Fruit fly (Drosophila melanogaster) Kc167 (cell line): ENCODE results near the gene CG15561.

Source experiments
- Myc ChIP-seq: fragments of >200 bp; optimal IDR thresholded peaks from 2 replicates; lab custom pipeline; 2017; ENCODE audit warnings: missing external identifiers
- Sin3A ChIP-seq: fragments of >200 bp; optimal IDR thresholded peaks from 2 replicates; lab custom pipeline; 2018; ENCODE audit warnings: missing external identifiers
- h ChIP-seq: fragments of >200 bp; optimal IDR thresholded peaks from 3 replicates; lab custom pipeline; 2018; ENCODE audit warnings: missing external identifiers
- insv ChIP-seq: fragments of >200 bp; optimal IDR thresholded peaks from 3 replicates; lab custom pipeline; 2018; ENCODE audit warnings: missing external identifiers
- psq ChIP-seq: fragments of >200 bp; optimal IDR thresholded peaks from 2 replicates; lab custom pipeline; 2017; ENCODE audit warnings: missing external identifiers
- ttk ChIP-seq: sonication (Bioruptor generic); optimal IDR thresholded peaks from 2 replicates; lab custom pipeline; 2017; ENCODE audit warnings: missing external identifiers

DNA sequence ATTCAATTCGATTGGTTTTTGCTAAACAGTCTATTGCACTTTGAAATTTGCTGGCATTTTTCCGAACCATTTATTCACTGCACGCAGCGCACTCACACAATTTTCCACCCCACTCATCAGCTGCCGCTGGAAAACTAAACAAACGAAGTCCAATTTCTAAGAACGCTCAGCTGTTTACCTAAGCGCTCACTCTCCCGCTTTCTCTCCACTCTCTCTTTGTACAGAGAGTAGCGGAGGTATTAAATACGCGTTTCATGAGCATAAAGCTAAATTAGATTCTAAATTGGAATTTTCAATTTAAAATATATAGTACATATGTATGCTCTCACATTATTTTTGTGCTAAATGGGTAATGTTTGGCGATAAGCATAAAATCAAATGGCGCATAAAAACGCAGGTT lies 46.8 kb downstream of the CG15561 start, which contains the start of gene stops:
- no peak for TF ChIP-seq Sin3A (lab: Kevin White, UChicago)
- TF ChIP-seq psq (lab: Kevin White, UChicago): no peak
- TF ChIP-seq h: no peak
- no peak for TF ChIP-seq Myc (lab: Kevin White, UChicago)
- no peak for TF ChIP-seq ttk (lab: Kevin White, UChicago)
- no peak for TF ChIP-seq insv
